Fruit fly (Drosophila melanogaster) whole organism, embryonic: Measurements from ENCODE around the gene CG17264.
A peak's percentile ranks its signal among the peaks of the same experiment; 100 is the strongest.

ENCODE experiments used
- CG10654 ChIP-seq: fragments of 200-800 bp; sonication (Bioruptor generic); optimal IDR thresholded peaks from 2 replicates; lab custom pipeline; 2016; ENCODE audit warnings: missing biosample characterization, missing genetic modification characterization
- CG11696 ChIP-seq: fragments of 200-800 bp; sonication (Bioruptor generic); IDR thresholded peaks from 2 replicates; pipeline ENCODE4 v1.3.6; 2022; ENCODE audit warnings: missing biosample characterization, missing genetic modification characterization
- CG13296 ChIP-seq: fragments of 200-800 bp; sonication (Bioruptor generic); optimal IDR thresholded peaks from 3 replicates; lab custom pipeline; 2018; ENCODE audit warnings: missing biosample characterization, mild to moderate bottlenecking, missing genetic modification characterization
- CG13894 ChIP-seq: fragments of 200-800 bp; sonication (Bioruptor generic); optimal IDR thresholded peaks from 3 replicates; lab custom pipeline; 2018; ENCODE audit warnings: missing biosample characterization, mild to moderate bottlenecking, missing genetic modification characterization, moderate library complexity
- CG14050 ChIP-seq: fragments of 200-800 bp; sonication (Bioruptor generic); IDR thresholded peaks from 3 replicates; pipeline ENCODE4 v1.3.6; 2022; ENCODE audit warnings: missing biosample characterization, missing genetic modification characterization
- CG14441 ChIP-seq: fragments of 200-800 bp; sonication (Bioruptor generic); IDR thresholded peaks from 2 replicates; pipeline ENCODE4 v1.3.6; 2022; ENCODE audit warnings: missing biosample characterization, missing genetic modification characterization
- CG16779 ChIP-seq: fragments of 200-800 bp; sonication (Bioruptor generic); IDR thresholded peaks from 2 replicates; pipeline ENCODE4 v1.3.6; 2022; ENCODE audit warnings: missing biosample characterization, missing genetic modification characterization
- CG16813 ChIP-seq: fragments of 200-800 bp; sonication (Bioruptor generic); IDR thresholded peaks from 3 replicates; pipeline ENCODE4 v1.3.6; 2022; ENCODE audit warnings: missing biosample characterization, missing genetic modification characterization; ENCODE audit not compliant: partially characterized antibody
- CG16863 ChIP-seq: fragments of 200-800 bp; sonication (Bioruptor generic); optimal IDR thresholded peaks from 3 replicates; lab custom pipeline; 2016; ENCODE audit warnings: missing biosample characterization, missing genetic modification characterization
- CG17361 ChIP-seq: fragments of 200-800 bp; sonication (Bioruptor generic); IDR thresholded peaks from 3 replicates; pipeline ENCODE4 v1.3.6; 2022; ENCODE audit warnings: missing biosample characterization, missing genetic modification characterization
- CG17385 ChIP-seq: fragments of 200-800 bp; sonication (Bioruptor generic); optimal IDR thresholded peaks from 3 replicates; lab custom pipeline; 2018; ENCODE audit warnings: missing biosample characterization, mild to moderate bottlenecking, missing genetic modification characterization
- CG18764 ChIP-seq: fragments of 200-800 bp; sonication (Bioruptor generic); optimal IDR thresholded peaks from 3 replicates; lab custom pipeline; 2016; ENCODE audit warnings: missing biosample characterization, missing genetic modification characterization
- CG31365 ChIP-seq: fragments of 200-800 bp; sonication (Bioruptor generic); optimal IDR thresholded peaks from 2 replicates; lab custom pipeline; 2018; ENCODE audit warnings: missing biosample characterization, mild to moderate bottlenecking, missing genetic modification characterization
- CG32767 ChIP-seq: fragments of 200-800 bp; sonication (Bioruptor generic); IDR thresholded peaks from 2 replicates; pipeline ENCODE4 v1.3.6; 2022; ENCODE audit warnings: missing biosample characterization, missing genetic modification characterization
- CG3407 ChIP-seq: fragments of 200-800 bp; sonication (Bioruptor generic); optimal IDR thresholded peaks from 2 replicates; lab custom pipeline; 2018; ENCODE audit warnings: missing biosample characterization, mild to moderate bottlenecking, missing genetic modification characterization
- CG5180 ChIP-seq: fragments of 200-800 bp; sonication (Bioruptor generic); optimal IDR thresholded peaks from 3 replicates; lab custom pipeline; 2017; ENCODE audit warnings: missing biosample characterization, missing genetic modification characterization, mild to moderate bottlenecking, moderate library complexity, missing genetic modification reagents
- CG6654 ChIP-seq: fragments of 200-800 bp; sonication (Bioruptor generic); optimal IDR thresholded peaks from 2 replicates; lab custom pipeline; 2017; ENCODE audit warnings: missing biosample characterization, mild to moderate bottlenecking, missing genetic modification characterization
- CG7372 ChIP-seq: fragments of 200-800 bp; sonication (Bioruptor generic); IDR thresholded peaks from 2 replicates; pipeline ENCODE4 v1.3.6; 2022; ENCODE audit warnings: missing biosample characterization, missing genetic modification characterization
- D ChIP-seq, 2 experiments: fragments of 200-800 bp in 1 of 2; fragments of >200 bp in 1 of 2; sonication (Bioruptor generic) in 1 of 2; optimal IDR thresholded peaks; 2 replicates in 1 of 2; 3 replicates in 1 of 2; lab custom pipeline; 2017; ENCODE audit warnings: mild to moderate bottlenecking in 1 of 2, missing biosample characterization in 1 of 2, missing genetic modification characterization in 1 of 2, missing genetic modification reagents in 1 of 2
- Dad ChIP-seq: fragments of 200-800 bp; sonication (Bioruptor generic); optimal IDR thresholded peaks from 3 replicates; lab custom pipeline; 2016; ENCODE audit warnings: missing biosample characterization, missing genetic modification characterization
- Deaf1 ChIP-seq: fragments of 200-800 bp; optimal IDR thresholded peaks from 3 replicates; lab custom pipeline; 2019; ENCODE audit warnings: missing biosample characterization, mild to moderate bottlenecking, missing genetic modification characterization, moderate library complexity
- HmgZ ChIP-seq: fragments of 200-800 bp; sonication (Bioruptor generic); optimal IDR thresholded peaks from 2 replicates; lab custom pipeline; 2018; ENCODE audit warnings: missing biosample characterization, mild to moderate bottlenecking, missing genetic modification characterization
- Hr3 ChIP-seq: fragments of 200-800 bp; sonication (Bioruptor generic); optimal IDR thresholded peaks from 3 replicates; lab custom pipeline; 2016; ENCODE audit warnings: missing biosample characterization, missing genetic modification characterization
- Hsf ChIP-seq: fragments of 200-800 bp; sonication (Bioruptor generic); optimal IDR thresholded peaks from 3 replicates; lab custom pipeline; 2016; ENCODE audit warnings: missing biosample characterization, missing genetic modification characterization
- NC2β ChIP-seq: fragments of 200-800 bp; sonication (Bioruptor generic); optimal IDR thresholded peaks from 2 replicates; lab custom pipeline; 2016; ENCODE audit warnings: missing biosample characterization, missing genetic modification characterization
- NK7.1 ChIP-seq: fragments of 200-800 bp; sonication (Bioruptor generic); optimal IDR thresholded peaks from 3 replicates; lab custom pipeline; 2016; ENCODE audit warnings: missing biosample characterization, missing genetic modification characterization
- NfI ChIP-seq: fragments of 200-800 bp; sonication (Bioruptor generic); optimal IDR thresholded peaks from 3 replicates; lab custom pipeline; 2018; ENCODE audit warnings: missing biosample characterization, mild to moderate bottlenecking, missing genetic modification characterization, moderate library complexity
- Oaz ChIP-seq: fragments of 200-800 bp; sonication (Bioruptor generic); IDR thresholded peaks from 2 replicates; pipeline ENCODE4 v1.3.6; 2022; ENCODE audit warnings: missing biosample characterization, missing genetic modification characterization
- Stat92E ChIP-seq, 3 experiments: fragments of >200 bp in 2 of 3; fragments of 200-800 bp in 1 of 3; sonication (Bioruptor generic) in 1 of 3; optimal IDR thresholded peaks; 2 replicates each; lab custom pipeline; 2017 to 2019; ENCODE audit warnings: missing biosample characterization in 3 of 3, missing genetic modification characterization in 3 of 3, mild to moderate bottlenecking in 1 of 3, moderate library complexity in 1 of 3
- ab ChIP-seq: fragments of 200-800 bp; sonication (Bioruptor generic); optimal IDR thresholded peaks from 2 replicates; lab custom pipeline; 2016; ENCODE audit warnings: missing biosample characterization, missing genetic modification characterization
- bcd ChIP-seq: fragments of 200-800 bp; sonication (Bioruptor generic); optimal IDR thresholded peaks from 2 replicates; lab custom pipeline; 2017; ENCODE audit warnings: missing biosample characterization, mild to moderate bottlenecking, missing genetic modification characterization
- bowl ChIP-seq: fragments of 200-800 bp; sonication (Bioruptor generic); IDR thresholded peaks from 2 replicates; pipeline ENCODE4 v1.3.6; 2022; ENCODE audit warnings: missing biosample characterization, missing genetic modification characterization
- chif ChIP-seq, 2 experiments: fragments of 200-800 bp; sonication (Bioruptor generic); optimal IDR thresholded peaks; 3 replicates each; lab custom pipeline; 2016; ENCODE audit warnings: missing biosample characterization in 2 of 2, missing genetic modification characterization in 2 of 2
- cwo ChIP-seq: fragments of 200-800 bp; sonication (Bioruptor generic); optimal IDR thresholded peaks from 3 replicates; lab custom pipeline; 2017; ENCODE audit warnings: missing biosample characterization, missing genetic modification characterization, mild to moderate bottlenecking, moderate library complexity, missing genetic modification reagents
- dimm ChIP-seq: fragments of 200-800 bp; sonication (Bioruptor generic); IDR thresholded peaks from 2 replicates; pipeline ENCODE4 v1.3.6; 2022; ENCODE audit warnings: missing biosample characterization, missing genetic modification characterization
- disco-r ChIP-seq: fragments of 200-800 bp; sonication (Bioruptor generic); optimal IDR thresholded peaks from 2 replicates; lab custom pipeline; 2016; ENCODE audit warnings: missing biosample characterization, missing genetic modification characterization
- fu2 ChIP-seq: fragments of 200-800 bp; sonication (Bioruptor generic); optimal IDR thresholded peaks from 2 replicates; lab custom pipeline; 2016; ENCODE audit warnings: missing biosample characterization, missing genetic modification characterization
- jing ChIP-seq: fragments of 200-800 bp; sonication (Bioruptor generic); optimal IDR thresholded peaks from 2 replicates; lab custom pipeline; 2018; ENCODE audit warnings: missing biosample characterization, mild to moderate bottlenecking, missing genetic modification characterization
- mirr ChIP-seq: fragments of 200-800 bp; sonication (Bioruptor generic); optimal IDR thresholded peaks from 3 replicates; lab custom pipeline; 2018; ENCODE audit warnings: missing biosample characterization, mild to moderate bottlenecking, missing genetic modification characterization
- pfk ChIP-seq: fragments of 200-800 bp; sonication (Bioruptor generic); optimal IDR thresholded peaks from 2 replicates; lab custom pipeline; 2018; ENCODE audit warnings: missing biosample characterization, mild to moderate bottlenecking, missing genetic modification characterization, moderate library complexity
- pho ChIP-seq: fragments of 200-800 bp; sonication (Bioruptor generic); optimal IDR thresholded peaks from 2 replicates; lab custom pipeline; 2016; ENCODE audit warnings: missing biosample characterization, missing genetic modification characterization
- pzg ChIP-seq: fragments of 200-800 bp; sonication (Bioruptor generic); optimal IDR thresholded peaks from 3 replicates; lab custom pipeline; 2018; ENCODE audit warnings: missing biosample characterization, mild to moderate bottlenecking, missing genetic modification characterization, moderate library complexity
- repo ChIP-seq: fragments of 200-800 bp; sonication (Bioruptor generic); optimal IDR thresholded peaks from 2 replicates; lab custom pipeline; 2016; ENCODE audit warnings: missing biosample characterization, missing genetic modification characterization
- scrt ChIP-seq: fragments of 200-800 bp; sonication (Bioruptor generic); optimal IDR thresholded peaks from 2 replicates; lab custom pipeline; 2018; ENCODE audit warnings: missing biosample characterization, mild to moderate bottlenecking, missing genetic modification characterization, moderate library complexity
- sima ChIP-seq: fragments of 200-800 bp; sonication (Bioruptor generic); optimal IDR thresholded peaks from 2 replicates; lab custom pipeline; 2016; ENCODE audit warnings: missing biosample characterization, missing genetic modification characterization
- sisA ChIP-seq: fragments of 200-800 bp; sonication (Bioruptor generic); IDR thresholded peaks from 2 replicates; pipeline ENCODE4 v1.3.6; 2022; ENCODE audit warnings: missing biosample characterization, missing genetic modification characterization
- toy ChIP-seq: fragments of 200-800 bp; sonication (Bioruptor generic); IDR thresholded peaks from 2 replicates; pipeline ENCODE4 v1.3.6; 2022; ENCODE audit warnings: missing biosample characterization, missing genetic modification characterization
- usp ChIP-seq: fragments of >200 bp; optimal IDR thresholded peaks from 2 replicates; lab custom pipeline; 2017; ENCODE audit warnings: missing biosample characterization, missing genetic modification characterization
- vnd ChIP-seq: fragments of 200-800 bp; sonication (Bioruptor generic); IDR thresholded peaks from 3 replicates; pipeline ENCODE4 v1.3.6; 2022; ENCODE audit warnings: missing biosample characterization, missing genetic modification characterization; ENCODE audit not compliant: partially characterized antibody
- z ChIP-seq: fragments of 200-800 bp; sonication (Bioruptor generic); IDR thresholded peaks from 3 replicates; pipeline ENCODE4 v1.3.6; 2022; ENCODE audit warnings: missing biosample characterization, missing genetic modification characterization
- zf30C ChIP-seq: fragments of 200-800 bp; sonication (Bioruptor generic); optimal IDR thresholded peaks from 3 replicates; lab custom pipeline; 2018; ENCODE audit warnings: missing biosample characterization, mild to moderate bottlenecking, missing genetic modification characterization

CG17264 gene

dm6 chr2L:3039774-3040173, 21.5 kb downstream of the CG17264 start, which contains the start of the genes cnir and CG17221 (continued):
- TF ChIP-seq CG5180 (GFP tag; lab: Kevin White, UChicago) = no peak
- no peak for TF ChIP-seq usp (GFP tag; lab: Kevin White, UChicago)
- TF ChIP-seq CG16863 (GFP tag; lab: Kevin White, UChicago) = peak; percentile 62
- peak; percentile 66 for TF ChIP-seq CG13894 (tag; lab: Kevin White, UChicago)
- peak; percentile 72 for TF ChIP-seq Hsf (GFP tag; lab: Kevin White, UChicago)
- TF ChIP-seq CG17361 = peak; percentile 68; the same call in 2 of the 3 replicates
- TF ChIP-seq toy (GFP tag; lab: Robert Waterston, UW) = no peak
- no peak for TF ChIP-seq Oaz
- no peak for TF ChIP-seq jing (GFP tag; lab: Kevin White, UChicago)
- TF ChIP-seq CG16813 = no peak
- TF ChIP-seq bcd (GFP tag; lab: Kevin White, UChicago) = peak; percentile 51
- TF ChIP-seq HmgZ (tag; lab: Kevin White, UChicago) = peak; percentile 71
- TF ChIP-seq bowl (GFP tag; lab: Robert Waterston, UW) = no peak
- TF ChIP-seq CG13296 (GFP tag; lab: Kevin White, UChicago) = peak; percentile 63
- TF ChIP-seq disco-r (GFP tag; lab: Kevin White, UChicago) = peak; percentile 71
- TF ChIP-seq NfI = peak; percentile 74
- no peak for TF ChIP-seq CG6654 (GFP tag; lab: Kevin White, UChicago)
- peak; percentile 19 for TF ChIP-seq Deaf1
- TF ChIP-seq CG7372 (GFP tag; lab: Robert Waterston, UW) = peak; percentile 50
- no peak for TF ChIP-seq CG3407 (GFP tag; lab: Kevin White, UChicago)
- TF ChIP-seq CG14441 (GFP tag; lab: Robert Waterston, UW) = 0 out of 2 replicates have a peak, but pooled peaks have one; percentile 21
- no peak for TF ChIP-seq z
- peak; percentile 50 to 68 for TF ChIP-seq chif (GFP tag; optimal IDR thresholded peaks at IDR 0.05; lab: Kevin White, UChicago)
- TF ChIP-seq Hr3 = peak; percentile 44
- TF ChIP-seq CG18764 (GFP tag; lab: Kevin White, UChicago) = peak; percentile 42
- TF ChIP-seq ab (GFP tag; lab: Kevin White, UChicago) = no peak
- TF ChIP-seq mirr = peak; percentile 56
- TF ChIP-seq vnd (GFP tag; lab: Robert Waterston, UW) = peak; percentile 41; the same call in 1 of the 3 replicates
- TF ChIP-seq CG16779 (GFP tag; lab: Robert Waterston, UW) = peak; percentile 50; the same call in 1 of the 2 replicates
- no peak for TF ChIP-seq CG11696
- TF ChIP-seq pzg = peak; percentile 72
- TF ChIP-seq CG14050 (GFP tag; lab: Robert Waterston, UW) = no peak
- TF ChIP-seq dimm (GFP tag; lab: Robert Waterston, UW) = no peak
- peak; percentile 74 for TF ChIP-seq NC2β (GFP tag; lab: Kevin White, UChicago)
- no peak for TF ChIP-seq sima (GFP tag; lab: Kevin White, UChicago)
- TF ChIP-seq CG31365 (tag; lab: Kevin White, UChicago) = peak; percentile 22
- TF ChIP-seq CG10654 (GFP tag; lab: Kevin White, UChicago) = peak; percentile 60
- TF ChIP-seq sisA (GFP tag; lab: Robert Waterston, UW) = no peak; the same call in 1 of the 2 replicates
- TF ChIP-seq CG17385 (GFP tag; lab: Kevin White, UChicago) = peak; percentile 70
- peak; percentile 54 for TF ChIP-seq NK7.1 (GFP tag; lab: Kevin White, UChicago)
- TF ChIP-seq Stat92E (GFP tag; optimal IDR thresholded peaks at IDR 0.05; lab: Kevin White, UChicago) = no peak
- TF ChIP-seq fu2 (GFP tag; lab: Kevin White, UChicago) = peak; percentile 71
- TF ChIP-seq scrt = peak; percentile 43
- TF ChIP-seq D (optimal IDR thresholded peaks at IDR 0.05; lab: Kevin White, UChicago) = no peak
- peak; percentile 38 for TF ChIP-seq D (GFP tag; optimal IDR thresholded peaks at IDR 0.05; lab: Kevin White, UChicago)
- TF ChIP-seq repo (GFP tag; lab: Kevin White, UChicago) = peak; percentile 51
- TF ChIP-seq zf30C (GFP tag; lab: Kevin White, UChicago) = no peak
- TF ChIP-seq Dad = peak; percentile 62
- peak; percentile 68 for TF ChIP-seq pho (GFP tag; lab: Kevin White, UChicago)
- TF ChIP-seq pfk = no peak
- peak; percentile 16 for TF ChIP-seq cwo (GFP tag; lab: Kevin White, UChicago)
- TF ChIP-seq CG32767 = no peak
